Fruit fly (Drosophila melanogaster): ENCODE measurements around the gene CG17186.
A peak's percentile ranks its signal among the peaks of the same experiment; 100 is the strongest.

CG17186 gene

dm6 chr3R:19924331-19924730 lies 47.0 kb upstream of the CG17186 start (continued):
- TF ChIP-seq CG6276 (GFP tag; optimal IDR thresholded peaks at IDR 0.05): no peak
- TF ChIP-seq Gug (GFP tag; IDR thresholded peaks at IDR 0.05): no peak
- TF ChIP-seq OdsH (GFP tag; optimal IDR thresholded peaks at IDR 0.05): no peak
- no peak for TF ChIP-seq CG15336 (GFP tag; IDR thresholded peaks at IDR 0.05)
- no peak for TF ChIP-seq Lpt (GFP tag; optimal IDR thresholded peaks at IDR 0.05)
- peak; percentile 42 for TF ChIP-seq CG34406 (GFP tag; optimal IDR thresholded peaks at IDR 0.05)
- peak; percentile 21 for TF ChIP-seq CG16779 (tag; optimal IDR thresholded peaks at IDR 0.05)
- TF ChIP-seq net (GFP tag; optimal IDR thresholded peaks at IDR 0.05): peak; percentile 46
- TF ChIP-seq spab (GFP tag; optimal IDR thresholded peaks at IDR 0.05): peak; percentile 51

DNA sequence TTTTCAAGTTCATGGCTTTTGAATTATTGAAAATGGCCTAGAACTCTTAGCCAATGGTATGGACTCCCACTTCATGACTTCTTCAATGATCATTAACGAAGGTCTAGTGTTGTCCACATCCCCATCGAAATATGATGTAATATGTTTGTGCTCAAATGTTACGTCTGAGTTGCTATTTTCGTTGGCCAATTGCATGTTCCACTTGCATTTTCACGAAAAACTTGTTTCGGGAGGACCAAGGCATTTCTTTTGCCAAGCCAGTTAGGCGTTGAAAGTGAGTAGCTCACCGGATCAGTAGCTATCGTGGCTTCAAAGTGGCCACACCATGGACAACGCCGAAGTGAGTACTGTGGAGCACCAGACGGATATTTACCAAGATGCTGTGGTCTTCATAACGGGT lies 40.9 kb upstream of the CG17186 start, which contains the start of gene CG4770:
Gene CG4770, plus strand, starts transcription at position 301 of the 400 bp plus-strand sequence.
- no peak for TF ChIP-seq svp (GFP tag)
- no peak for TF ChIP-seq topi (GFP tag; optimal IDR thresholded peaks at IDR 0.05)
- no peak for TF ChIP-seq pdm3 (GFP tag; optimal IDR thresholded peaks at IDR 0.05)
- TF ChIP-seq CG11762 (GFP tag; optimal IDR thresholded peaks at IDR 0.05; ENCODE audit: insufficient read depth): no peak
- no peak for TF ChIP-seq Sox102F (GFP tag; optimal IDR thresholded peaks at IDR 0.05)
- no peak for TF ChIP-seq achi (GFP tag; optimal IDR thresholded peaks at IDR 0.05)
- no peak for TF ChIP-seq OdsH (GFP tag; optimal IDR thresholded peaks at IDR 0.05)
- TF ChIP-seq CG11294 (GFP tag; IDR thresholded peaks at IDR 0.05): no peak
- TF ChIP-seq CG8119 (GFP tag; IDR thresholded peaks at IDR 0.05): 0 out of 3 replicates have a peak, but pooled peaks have one; percentile 25
- TF ChIP-seq CG8319 (GFP tag; optimal IDR thresholded peaks at IDR 0.05): no peak
- no peak for TF ChIP-seq CG6163 (GFP tag; IDR thresholded peaks at IDR 0.05)
- no peak for TF ChIP-seq Ets21C (GFP tag; optimal IDR thresholded peaks at IDR 0.05)
- no peak for TF ChIP-seq CG6808 (GFP tag; optimal IDR thresholded peaks at IDR 0.05)
- no peak for TF ChIP-seq Blimp-1 (GFP tag; optimal IDR thresholded peaks at IDR 0.05)
- no peak for TF ChIP-seq Lpt (GFP tag; optimal IDR thresholded peaks at IDR 0.05)
- TF ChIP-seq CG31627 (GFP tag; optimal IDR thresholded peaks at IDR 0.05): no peak
- no peak for TF ChIP-seq Smox (GFP tag; optimal IDR thresholded peaks at IDR 0.05)
- TF ChIP-seq eg (GFP tag; IDR thresholded peaks at IDR 0.05): 0 out of 3 replicates have a peak, but pooled peaks have one; percentile 9
- TF ChIP-seq dac (GFP tag; optimal IDR thresholded peaks at IDR 0.05): no peak
- no peak for TF ChIP-seq Hr4 (GFP tag; optimal IDR thresholded peaks at IDR 0.05)
- no peak for TF ChIP-seq esn (GFP tag; optimal IDR thresholded peaks at IDR 0.05)
- no peak for TF ChIP-seq Sox15 (GFP tag; optimal IDR thresholded peaks at IDR 0.05)
- peak; percentile 3 for TF ChIP-seq CG6276 (GFP tag; optimal IDR thresholded peaks at IDR 0.05)

DNA sequence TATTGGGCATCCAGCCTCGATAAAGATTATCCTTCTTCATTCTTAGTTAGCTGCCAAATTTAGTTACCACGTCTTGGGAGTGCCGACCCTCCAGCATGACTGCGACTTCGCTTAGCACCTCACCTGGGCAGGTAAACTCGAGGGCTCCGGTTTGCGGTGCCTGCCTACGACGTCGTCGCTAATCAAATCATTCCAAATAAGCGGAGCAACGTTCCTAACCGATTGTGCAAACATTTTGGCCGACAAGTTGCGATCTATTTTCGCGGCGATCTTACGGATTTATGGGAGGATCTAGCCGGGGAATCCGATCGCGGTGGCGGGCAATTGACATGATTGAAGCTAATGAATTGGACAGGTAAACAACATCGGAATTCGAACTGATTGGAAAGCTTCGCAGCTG lies 40.4 kb upstream of the CG17186 start, which contains the start of gene CG4465:
Gene CG4465, minus strand, starts transcription at position 101 of the 400 bp plus-strand sequence.
- TF ChIP-seq dac (GFP tag; optimal IDR thresholded peaks at IDR 0.05) (no peak), fkh (GFP tag; optimal IDR thresholded peaks at IDR 0.05) (peak; percentile 19), CG16779 (tag; optimal IDR thresholded peaks at IDR 0.05) (no peak), vri (GFP tag; optimal IDR thresholded peaks at IDR 0.05) (no peak), CG10669 (GFP tag; optimal IDR thresholded peaks at IDR 0.05) (no peak)

dm6 chr3R:19915312-19915711 lies 38.0 kb upstream of the CG17186 start, which contains the start of the genes Xport-A and Xport-B:
Gene Xport-A, minus strand, starts transcription at chr3R:19915412.
Gene Xport-B, minus strand, starts transcription at chr3R:19915412.
- no peak for TF ChIP-seq acj6 (GFP tag; optimal IDR thresholded peaks at IDR 0.05)
- no peak for TF ChIP-seq CG3032 (tag; optimal IDR thresholded peaks at IDR 0.05)
- no peak for TF ChIP-seq net (GFP tag; optimal IDR thresholded peaks at IDR 0.05)
- no peak for TF ChIP-seq CG4318 (GFP tag; optimal IDR thresholded peaks at IDR 0.05)
- TF ChIP-seq CG11762 (GFP tag; optimal IDR thresholded peaks at IDR 0.05; ENCODE audit: insufficient read depth): no peak
- TF ChIP-seq CG10631 (GFP tag; optimal IDR thresholded peaks at IDR 0.05): no peak
- no peak for TF ChIP-seq Smox (GFP tag; optimal IDR thresholded peaks at IDR 0.05)
- TF ChIP-seq svp (GFP tag): no peak
- TF ChIP-seq CG10669 (GFP tag; optimal IDR thresholded peaks at IDR 0.05): no peak
- TF ChIP-seq fkh (GFP tag; optimal IDR thresholded peaks at IDR 0.05): no peak
- no peak for TF ChIP-seq CG34406 (GFP tag; optimal IDR thresholded peaks at IDR 0.05)
- TF ChIP-seq topi (GFP tag; optimal IDR thresholded peaks at IDR 0.05): no peak
- no peak for TF ChIP-seq CG6276 (GFP tag; optimal IDR thresholded peaks at IDR 0.05)
- no peak for TF ChIP-seq CG6808 (GFP tag; optimal IDR thresholded peaks at IDR 0.05)
- no peak for TF ChIP-seq Hr38 (GFP tag; optimal IDR thresholded peaks at IDR 0.05)
- TF ChIP-seq CG32006 (GFP tag; optimal IDR thresholded peaks at IDR 0.05): no peak
- TF ChIP-seq Met (GFP tag; optimal IDR thresholded peaks at IDR 0.05): no peak
